Worm (Caenorhabditis elegans): ENCODE data around the gene Y54G2A.41.

- no peak for TF ChIP-seq nhr-11 (tag; optimal IDR thresholded peaks at IDR 0.05)
- TF ChIP-seq ceh-14 (tag; optimal IDR thresholded peaks at IDR 0.05): no peak
- TF ChIP-seq pha-4 (tag; optimal IDR thresholded peaks at IDR 0.05): no peak
Observed at ce11 chrIV:2751568-2751967, at the start of gene Y54G2A.41.

Measured in whole organism, late embryonic.